Fruit fly (Drosophila melanogaster): ENCODE data around the gene CG1113.

DNA sequence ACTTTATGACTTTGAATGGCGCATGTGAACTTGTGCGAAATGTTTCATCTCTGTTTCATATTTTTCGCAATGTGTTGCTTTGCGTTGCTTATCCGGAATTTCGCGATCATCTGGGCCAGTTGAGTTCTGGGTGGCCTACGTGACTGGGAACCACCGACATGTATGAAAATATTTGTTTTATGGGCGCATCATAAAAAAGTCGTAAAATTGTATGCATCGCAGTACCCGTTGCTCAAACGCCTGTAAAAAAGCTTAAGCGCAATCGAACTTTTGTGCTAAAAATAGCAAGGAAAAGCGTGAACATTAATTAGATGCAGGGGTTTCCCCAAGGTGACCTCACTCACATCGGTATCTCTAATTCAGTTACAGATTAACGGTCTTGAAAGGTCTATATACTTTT, 13.3 kb downstream of the CG1113 start:
- TF ChIP-seq psq (optimal IDR thresholded peaks at IDR 0.05), result no peak
- no peak for TF ChIP-seq Dll (optimal IDR thresholded peaks at IDR 0.05)
- TF ChIP-seq usp (GFP tag; optimal IDR thresholded peaks at IDR 0.05), result no peak
- no peak for TF ChIP-seq EcR (GFP tag; optimal IDR thresholded peaks at IDR 0.05)

All from whole organism.